Worm (Caenorhabditis elegans): ENCODE results near the gene mrps-18.C.

DNA sequence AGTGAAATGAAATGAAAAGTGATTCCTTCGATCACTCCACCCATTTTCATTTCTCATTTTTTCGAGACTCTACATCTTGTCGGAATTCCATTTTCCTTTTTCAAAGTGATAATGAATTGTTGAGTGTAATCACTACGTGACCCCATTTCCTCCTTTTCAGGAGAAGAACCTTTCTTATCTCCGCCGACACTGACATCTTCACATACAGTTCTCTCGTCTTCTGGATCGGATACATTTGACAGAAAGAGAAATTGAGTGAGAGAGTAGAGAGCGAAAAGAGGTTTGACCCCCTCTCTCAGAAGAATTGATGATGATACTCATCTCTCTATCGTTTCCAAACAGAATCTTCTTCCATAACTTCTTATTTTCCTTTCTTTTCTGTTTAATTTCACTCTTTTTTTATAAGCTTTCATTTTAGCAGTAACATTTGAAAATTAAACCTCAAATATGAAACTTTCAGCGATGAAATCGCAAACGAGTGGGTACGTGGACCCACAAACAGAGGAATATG lies 22.1 kb upstream of the mrps-18.C start, which contains the start of gene dpy-2:
- TF ChIP-seq snpc-4 (tag; optimal IDR thresholded peaks at IDR 0.05) (no peak), ama-1 (optimal IDR thresholded peaks at IDR 0.05) (no peak), lsy-2 (tag; optimal IDR thresholded peaks at IDR 0.05) (no peak), peb-1 (tag; optimal IDR thresholded peaks at IDR 0.05) (no peak), aly-2 (tag; optimal IDR thresholded peaks at IDR 0.05) (no peak), nhr-6 (tag; optimal IDR thresholded peaks at IDR 0.05) (no peak), mdl-1 (tag; optimal IDR thresholded peaks at IDR 0.05) (no peak), nhr-23 (tag; optimal IDR thresholded peaks at IDR 0.05) (no peak), nhr-11 (tag; optimal IDR thresholded peaks at IDR 0.05) (no peak), elt-1 (tag; optimal IDR thresholded peaks at IDR 0.05) (no peak)
